Worm (Caenorhabditis elegans) whole organism, L3 larva: ENCODE results near the gene cyp-13A7.

Experiments
- ama-1 ChIP-seq: fragments of 150-350 bp; optimal IDR thresholded peaks from 2 replicates; lab custom pipeline; 2018
- daf-12 ChIP-seq: fragments of 150-350 bp; optimal IDR thresholded peaks from 2 replicates; lab custom pipeline; 2014; ENCODE audit warnings: missing biosample characterization, missing genetic modification reagents, missing genetic modification characterization
- egl-5 ChIP-seq: fragments of 150-350 bp; optimal IDR thresholded peaks from 2 replicates; lab custom pipeline; 2017; ENCODE audit warnings: missing biosample characterization, missing genetic modification reagents, missing genetic modification characterization, inconsistent platforms
- elt-1 ChIP-seq: fragments of 150-350 bp; optimal IDR thresholded peaks from 2 replicates; lab custom pipeline; 2014; ENCODE audit warnings: missing biosample characterization, missing genetic modification characterization
- lin-15B ChIP-seq: fragments of 150-350 bp; optimal IDR thresholded peaks from 2 replicates; lab custom pipeline; 2014; ENCODE audit warnings: missing biosample characterization, missing genetic modification characterization
- lsy-12 ChIP-seq: sonication (generic microtip); optimal IDR thresholded peaks from 2 replicates; lab custom pipeline; 2016; ENCODE audit warnings: mild to moderate bottlenecking, missing genetic modification characterization, missing compliant biosample characterization
- sea-2 ChIP-seq: fragments of 150-350 bp; sonication (generic microtip); optimal IDR thresholded peaks from 4 replicates; lab custom pipeline; 2014; ENCODE audit warnings: missing biosample characterization, missing genetic modification reagents, missing genetic modification characterization
- unc-62 ChIP-seq: fragments of 150-350 bp; sonication (generic microtip); optimal IDR thresholded peaks from 4 replicates; lab custom pipeline; 2014; ENCODE audit warnings: missing biosample characterization, missing genetic modification reagents, missing genetic modification characterization
- ztf-11 ChIP-seq: fragments of 150-350 bp; optimal IDR thresholded peaks from 2 replicates; lab custom pipeline; 2014; ENCODE audit warnings: missing biosample characterization, missing genetic modification characterization

DNA sequence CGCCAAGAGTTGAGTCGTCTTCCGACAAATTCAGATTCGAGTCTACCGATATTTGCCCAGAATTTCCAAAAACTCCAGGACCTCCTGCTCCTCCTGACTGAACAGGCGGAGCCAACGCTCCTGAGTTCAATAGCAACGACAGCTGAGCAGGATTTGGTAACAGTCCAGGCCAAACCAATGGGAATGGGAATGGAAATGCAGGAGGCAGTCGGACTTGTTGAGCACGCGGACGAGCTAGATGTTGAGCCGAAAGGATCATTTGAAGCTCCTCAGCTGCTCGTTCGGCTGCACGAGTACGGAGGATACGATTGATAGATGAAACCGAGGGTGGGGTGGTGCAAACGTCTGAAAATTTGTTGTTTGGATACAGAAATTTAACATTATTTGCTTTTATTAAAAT is 23.5 kb downstream of the cyp-13A7 start:
- TF ChIP-seq sea-2 (no peak), daf-12 (tag; lab: Kevin White, UChicago) (no peak), elt-1 (no peak), egl-5 (tag; lab: Kevin White, UChicago) (no peak), lin-15B (no peak), unc-62 (GFP tag; lab: Kevin White, UChicago) (no peak), lsy-12 (tag; lab: Kevin White, UChicago) (no peak), ztf-11 (tag; lab: Kevin White, UChicago) (no peak), ama-1 (lab: Kevin White, UChicago) (no peak)
